Worm (Caenorhabditis elegans): ENCODE results near the gene Y57G11B.8.

Gene Y57G11B.8

ce11 chrIV:14578650-14579193 is at the start of gene Y57G11B.8:
Gene Y57G11B.8, minus strand, starts transcription at chrIV:14578700.
- TF ChIP-seq W03F9.2 (tag; optimal IDR thresholded peaks at IDR 0.05): no peak
- no peak for TF ChIP-seq him-1 (tag; optimal IDR thresholded peaks at IDR 0.05)
- TF ChIP-seq dao-5 (tag; optimal IDR thresholded peaks at IDR 0.05): no peak

ce11 chrIV:14622109-14622508 is 43.6 kb upstream of the Y57G11B.8 start:
- TF ChIP-seq dao-5 (tag; optimal IDR thresholded peaks at IDR 0.05) (no peak), him-1 (tag; optimal IDR thresholded peaks at IDR 0.05) (no peak), W03F9.2 (tag; optimal IDR thresholded peaks at IDR 0.05) (no peak)

- TF ChIP-seq W03F9.2 (tag; optimal IDR thresholded peaks at IDR 0.05) (no peak), dao-5 (tag; optimal IDR thresholded peaks at IDR 0.05) (no peak), him-1 (tag; optimal IDR thresholded peaks at IDR 0.05) (no peak)
Observed at ce11 chrIV:14621117-14621516, 42.6 kb upstream of the Y57G11B.8 start.

ce11 chrIV:14620543-14620942 is 42.0 kb upstream of the Y57G11B.8 start:
- no peak for TF ChIP-seq W03F9.2 (tag; optimal IDR thresholded peaks at IDR 0.05)
- no peak for TF ChIP-seq dao-5 (tag; optimal IDR thresholded peaks at IDR 0.05)
- TF ChIP-seq him-1 (tag; optimal IDR thresholded peaks at IDR 0.05): no peak

- TF ChIP-seq W03F9.2 (tag; optimal IDR thresholded peaks at IDR 0.05) (no peak), dao-5 (tag; optimal IDR thresholded peaks at IDR 0.05) (no peak), him-1 (tag; optimal IDR thresholded peaks at IDR 0.05) (no peak)
Observed at ce11 chrIV:14620042-14620441, 41.5 kb upstream of the Y57G11B.8 start.

ce11 chrIV:14618551-14618950 is 40.1 kb upstream of the Y57G11B.8 start:
- TF ChIP-seq dao-5 (tag; optimal IDR thresholded peaks at IDR 0.05) (no peak), him-1 (tag; optimal IDR thresholded peaks at IDR 0.05) (no peak), W03F9.2 (tag; optimal IDR thresholded peaks at IDR 0.05) (no peak)

ce11 chrIV:14617985-14618384 is 39.5 kb upstream of the Y57G11B.8 start:
- no peak for TF ChIP-seq him-1 (tag; optimal IDR thresholded peaks at IDR 0.05)
- no peak for TF ChIP-seq dao-5 (tag; optimal IDR thresholded peaks at IDR 0.05)
- no peak for TF ChIP-seq W03F9.2 (tag; optimal IDR thresholded peaks at IDR 0.05)

- TF ChIP-seq W03F9.2 (tag; optimal IDR thresholded peaks at IDR 0.05): no peak
- TF ChIP-seq dao-5 (tag; optimal IDR thresholded peaks at IDR 0.05): no peak
- TF ChIP-seq him-1 (tag; optimal IDR thresholded peaks at IDR 0.05): no peak
Observed at ce11 chrIV:14617498-14617897, 39.0 kb upstream of the Y57G11B.8 start.

ce11 chrIV:14617059-14617458 is 38.6 kb upstream of the Y57G11B.8 start:
- TF ChIP-seq him-1 (tag; optimal IDR thresholded peaks at IDR 0.05) (no peak), dao-5 (tag; optimal IDR thresholded peaks at IDR 0.05) (no peak), W03F9.2 (tag; optimal IDR thresholded peaks at IDR 0.05) (no peak)

- no peak for TF ChIP-seq W03F9.2 (tag; optimal IDR thresholded peaks at IDR 0.05)
Observed at ce11 chrIV:14616303-14616702, 37.8 kb upstream of the Y57G11B.8 start, which contains the start of gene dmd-6. Gene dmd-6, plus strand, starts transcription at chrIV:14616603.

ce11 chrIV:14614176-14614740 is 35.8 kb upstream of the Y57G11B.8 start:
- TF ChIP-seq dao-5 (tag; optimal IDR thresholded peaks at IDR 0.05) (no peak), W03F9.2 (tag; optimal IDR thresholded peaks at IDR 0.05) (no peak), him-1 (tag; optimal IDR thresholded peaks at IDR 0.05) (no peak)

- no peak for TF ChIP-seq dao-5 (tag; optimal IDR thresholded peaks at IDR 0.05)
- TF ChIP-seq W03F9.2 (tag; optimal IDR thresholded peaks at IDR 0.05): no peak
- TF ChIP-seq him-1 (tag; optimal IDR thresholded peaks at IDR 0.05): no peak
Observed at ce11 chrIV:14613375-14613774, 34.9 kb upstream of the Y57G11B.8 start.

- TF ChIP-seq him-1 (tag; optimal IDR thresholded peaks at IDR 0.05) (no peak), W03F9.2 (tag; optimal IDR thresholded peaks at IDR 0.05) (no peak)
Observed at ce11 chrIV:14612547-14613329, 34.2 kb upstream of the Y57G11B.8 start.

ce11 chrIV:14611892-14612497 is 33.5 kb upstream of the Y57G11B.8 start:
- no peak for TF ChIP-seq him-1 (tag; optimal IDR thresholded peaks at IDR 0.05)
- TF ChIP-seq dao-5 (tag; optimal IDR thresholded peaks at IDR 0.05): no peak
- TF ChIP-seq W03F9.2 (tag; optimal IDR thresholded peaks at IDR 0.05): no peak

Data from whole organism, L4/young adult.